Comparison of ENCODE assay signal across 3 fruit fly cellular contexts in genomic region chr2L:21024006-21024687, dm6.
TF ChIP-seq lines count a peak whose summit lies in the region.

No protein-coding gene starts in this region.

- no peak for TF ChIP-seq CTCF in whole organism, embryonic (GFP tag; optimal IDR thresholded peaks at IDR 0.05; lab: Kevin White, UChicago)

TF ChIP-seq in whole organism, embryonic, 481 proteins besides CTCF, POLR2A, EP300 and RAD21 (continues in another document):
- TF ChIP-seq abd-A (tag; optimal IDR thresholded peaks at IDR 0.05; lab: Kevin White, UChicago) (peak; percentile 44), fu2 (GFP tag; optimal IDR thresholded peaks at IDR 0.05; lab: Kevin White, UChicago) (no peak), CG6683 (GFP tag; optimal IDR thresholded peaks at IDR 0.05; lab: Kevin White, UChicago) (no peak), z (GFP tag; IDR thresholded peaks at IDR 0.05; lab: Robert Waterston, UW) (no peak), Atf3 (GFP tag; optimal IDR thresholded peaks at IDR 0.05; lab: Kevin White, UChicago) (no peak), CG6765 (GFP tag; optimal IDR thresholded peaks at IDR 0.05; lab: Kevin White, UChicago) (no peak), slbo (GFP tag; IDR thresholded peaks at IDR 0.05; lab: Robert Waterston, UW) (no peak), Stat92E (GFP tag; optimal IDR thresholded peaks at IDR 0.05; lab: Kevin White, UChicago) (peak in 1 of 3 experiments; percentile 73), gsb-n (tag; optimal IDR thresholded peaks at IDR 0.05; lab: Kevin White, UChicago) (peak; percentile 47), sr (GFP tag; IDR thresholded peaks at IDR 0.05; lab: Robert Waterston, UW) (no peak), Lim3 (GFP tag; IDR thresholded peaks at IDR 0.05; lab: Robert Waterston, UW) (no peak), CG7357 (GFP tag; IDR thresholded peaks at IDR 0.05; lab: Robert Waterston, UW) (no peak), CG6175 (GFP tag; IDR thresholded peaks at IDR 0.05; lab: Robert Waterston, UW) (no peak), CG16815 (GFP tag; optimal IDR thresholded peaks at IDR 0.05; lab: Kevin White, UChicago) (no peak), grn (GFP tag; optimal IDR thresholded peaks at IDR 0.05; lab: Kevin White, UChicago) (peak; percentile 53), Lhr (GFP tag; optimal IDR thresholded peaks at IDR 0.05; lab: Kevin White, UChicago) (no peak), CG8765 (GFP tag; IDR thresholded peaks at IDR 0.05; lab: Robert Waterston, UW) (no peak), kni (GFP tag; optimal IDR thresholded peaks at IDR 0.05; lab: Kevin White, UChicago) (peak; percentile 68), Ada2b (GFP tag; IDR thresholded peaks at IDR 0.05; lab: Robert Waterston, UW) (no peak), Rx (GFP tag; IDR thresholded peaks at IDR 0.05; lab: Robert Waterston, UW) (no peak), chm (GFP tag; IDR thresholded peaks at IDR 0.05; lab: Robert Waterston, UW) (no peak), sd (tag; optimal IDR thresholded peaks at IDR 0.05; lab: Kevin White, UChicago) (no peak), Chrac-16 (GFP tag; optimal IDR thresholded peaks at IDR 0.05; lab: Kevin White, UChicago) (no peak), CG11560 (tag; IDR thresholded peaks at IDR 0.05; lab: Robert Waterston, UW) (no peak), Dek (tag; optimal IDR thresholded peaks at IDR 0.05; lab: Kevin White, UChicago) (no peak), CG17385 (GFP tag; optimal IDR thresholded peaks at IDR 0.05; lab: Kevin White, UChicago) (no peak), chn (GFP tag; optimal IDR thresholded peaks at IDR 0.05; lab: Kevin White, UChicago) (no peak), CG31441 (GFP tag; IDR thresholded peaks at IDR 0.05; lab: Robert Waterston, UW) (no peak), CG9932 (GFP tag; IDR thresholded peaks at IDR 0.05; lab: Robert Waterston, UW) (no peak), CG8089 (GFP tag; optimal IDR thresholded peaks at IDR 0.05; lab: Kevin White, UChicago) (no peak), Oaz (GFP tag; IDR thresholded peaks at IDR 0.05; lab: Robert Waterston, UW) (no peak), da (GFP tag; optimal IDR thresholded peaks at IDR 0.05; lab: Kevin White, UChicago) (no peak), dimm (GFP tag; IDR thresholded peaks at IDR 0.05; lab: Robert Waterston, UW) (no peak)

TF ChIP-seq in whole organism, prepupa, 60 proteins besides CTCF, POLR2A, EP300 and RAD21:
- TF ChIP-seq CG10631 (GFP tag; optimal IDR thresholded peaks at IDR 0.05; lab: Kevin White, UChicago) (no peak), spab (GFP tag; optimal IDR thresholded peaks at IDR 0.05; lab: Kevin White, UChicago) (no peak), vri (GFP tag; optimal IDR thresholded peaks at IDR 0.05; lab: Kevin White, UChicago) (peak; percentile 54), Ets96B (tag; optimal IDR thresholded peaks at IDR 0.05; lab: Kevin White, UChicago) (no peak), Sox102F (GFP tag; optimal IDR thresholded peaks at IDR 0.05; lab: Kevin White, UChicago) (no peak), fd59A (GFP tag; optimal IDR thresholded peaks at IDR 0.05; lab: Kevin White, UChicago) (no peak), Blimp-1 (GFP tag; optimal IDR thresholded peaks at IDR 0.05; lab: Kevin White, UChicago) (peak; percentile 97), CG10669 (GFP tag; optimal IDR thresholded peaks at IDR 0.05; lab: Kevin White, UChicago) (no peak)

TF ChIP-seq in whole organism, wandering third instar larva, 38 proteins besides CTCF, POLR2A, EP300 and RAD21:
- TF ChIP-seq foxo (GFP tag; optimal IDR thresholded peaks at IDR 0.05; lab: Kevin White, UChicago): no peak
- no peak for TF ChIP-seq Abd-B (GFP tag; optimal IDR thresholded peaks at IDR 0.05; lab: Kevin White, UChicago)
- TF ChIP-seq Rel (GFP tag; optimal IDR thresholded peaks at IDR 0.05; lab: Kevin White, UChicago): no peak
- TF ChIP-seq Rel (tag; optimal IDR thresholded peaks at IDR 0.05; lab: Kevin White, UChicago): peak; percentile 95
- peak; percentile 12 for TF ChIP-seq woc (GFP tag; optimal IDR thresholded peaks at IDR 0.05; lab: Kevin White, UChicago)
- peak; percentile 31 for TF ChIP-seq fru (GFP tag; optimal IDR thresholded peaks at IDR 0.05; lab: Kevin White, UChicago)
- peak; percentile 12 for TF ChIP-seq Vsx2 (GFP tag; optimal IDR thresholded peaks at IDR 0.05; lab: Kevin White, UChicago; ENCODE audit: partially characterized antibody)

Comparison
In these comparisons a context has a peak if more than half of its experiments do, and no peak if none do; other contexts are left out.
1. Of the 7 proteins assayed by ChIP-seq in both whole organism, embryonic and whole organism, prepupa: peak only in whole organism, embryonic: none; only in whole organism, prepupa: Blimp-1; in both: none; in neither: 6.